Fruit fly (Drosophila melanogaster): Measurements from ENCODE around the gene GlcAT-S.

The GlcAT-S gene

DNA sequence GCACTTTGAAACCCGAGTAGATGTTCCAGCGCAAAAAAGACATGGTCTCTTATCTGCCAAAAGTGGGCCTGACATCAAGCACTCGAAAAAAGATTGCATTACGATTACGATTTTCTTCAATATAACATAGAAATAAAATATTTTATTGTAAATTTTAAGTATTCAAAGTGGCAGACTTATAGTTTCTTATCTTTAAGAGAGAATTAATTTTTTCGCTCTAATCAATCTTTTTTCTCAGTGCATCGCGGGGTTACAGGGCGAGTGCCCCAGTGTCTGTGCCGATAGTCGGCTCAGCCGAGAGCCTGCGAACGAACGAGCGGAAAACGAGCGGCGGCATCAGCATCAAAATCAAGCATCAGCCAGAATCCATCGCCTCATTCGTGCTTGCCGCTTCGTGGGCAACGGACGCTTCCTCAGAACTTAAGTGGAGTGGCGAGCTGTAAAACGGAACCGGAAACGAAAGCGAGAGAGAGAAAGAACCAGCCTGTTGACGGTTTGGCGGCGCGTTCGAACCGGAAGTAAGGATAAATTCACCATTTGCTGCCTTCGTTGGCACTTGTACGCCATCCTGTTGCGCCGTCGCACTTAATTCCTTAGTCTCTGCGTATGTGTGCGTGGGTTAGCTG, 17.7 kb downstream of the GlcAT-S start, which contains the start of gene Apoltp (continued):
- peak; percentile 64 for TF ChIP-seq gsb (GFP tag; IDR thresholded peaks at IDR 0.05)
- TF ChIP-seq slou (GFP tag; optimal IDR thresholded peaks at IDR 0.05) = peak; percentile 73
- peak; percentile 61 for TF ChIP-seq Aef1 (GFP tag; IDR thresholded peaks at IDR 0.05)
- TF ChIP-seq mirr (GFP tag; optimal IDR thresholded peaks at IDR 0.05) = peak; percentile 17
- TF ChIP-seq CG17612 (GFP tag; IDR thresholded peaks at IDR 0.05) = no peak
- TF ChIP-seq dysf (GFP tag; IDR thresholded peaks at IDR 0.05) = peak; percentile 79
- TF ChIP-seq NfI (GFP tag; optimal IDR thresholded peaks at IDR 0.05) = peak; percentile 63
- TF ChIP-seq sima (GFP tag; optimal IDR thresholded peaks at IDR 0.05) = no peak
- peak; percentile 77 for TF ChIP-seq Xrp1 (GFP tag; IDR thresholded peaks at IDR 0.05)
- TF ChIP-seq chn (GFP tag; optimal IDR thresholded peaks at IDR 0.05) = no peak
- TF ChIP-seq sqz (GFP tag; optimal IDR thresholded peaks at IDR 0.05) = no peak
- TF ChIP-seq CG17359 (tag; optimal IDR thresholded peaks at IDR 0.05) = peak; percentile 81
- no peak for TF ChIP-seq CG10431 (GFP tag; optimal IDR thresholded peaks at IDR 0.05)
- peak; percentile 70 for TF ChIP-seq CG10366 (GFP tag; IDR thresholded peaks at IDR 0.05)
- peak; percentile 38 for TF ChIP-seq odd (GFP tag; optimal IDR thresholded peaks at IDR 0.05)
- no peak for TF ChIP-seq Atf3 (GFP tag; optimal IDR thresholded peaks at IDR 0.05)
- peak; percentile 37 for TF ChIP-seq Hr3 (GFP tag; optimal IDR thresholded peaks at IDR 0.05)
- no peak for TF ChIP-seq pzg (GFP tag; optimal IDR thresholded peaks at IDR 0.05)
- TF ChIP-seq CG18476 (GFP tag; optimal IDR thresholded peaks at IDR 0.05) = peak; percentile 56
- peak; percentile 72 for TF ChIP-seq tgo (GFP tag; IDR thresholded peaks at IDR 0.05)
- no peak for TF ChIP-seq cad (GFP tag; optimal IDR thresholded peaks at IDR 0.05)
- no peak for TF ChIP-seq pan (optimal IDR thresholded peaks at IDR 0.05)
- TF ChIP-seq pan (GFP tag; optimal IDR thresholded peaks at IDR 0.05 in 1 of 2, IDR thresholded peaks at IDR 0.05 in 1 of 2) = peak in 1 of 2 experiments; percentile 71
- TF ChIP-seq CG42726 (GFP tag; IDR thresholded peaks at IDR 0.05; ENCODE audit: partially characterized antibody) = no peak
- TF ChIP-seq Hsf (GFP tag; optimal IDR thresholded peaks at IDR 0.05) = peak; percentile 19
- TF ChIP-seq CG17361 (GFP tag; IDR thresholded peaks at IDR 0.05) = no peak; the same call in 2 of the 3 replicates
- TF ChIP-seq cato (GFP tag; optimal IDR thresholded peaks at IDR 0.05; ENCODE audit: borderline replicate concordance) = no peak
- TF ChIP-seq CG11456 (GFP tag; IDR thresholded peaks at IDR 0.05) = peak; percentile 73
- no peak for TF ChIP-seq Dref (GFP tag; IDR thresholded peaks at IDR 0.05)
- TF ChIP-seq CG6654 (GFP tag; optimal IDR thresholded peaks at IDR 0.05) = peak; percentile 51
- peak; percentile 35 for TF ChIP-seq CG12659 (GFP tag; optimal IDR thresholded peaks at IDR 0.05)
- TF ChIP-seq ara (GFP tag; IDR thresholded peaks at IDR 0.05) = 0 out of 2 replicates have a peak, but pooled peaks have one; percentile 63
- peak; percentile 29; the same call in 1 of the 2 replicates for TF ChIP-seq E2f2 (GFP tag; IDR thresholded peaks at IDR 0.05)
- TF ChIP-seq bab2 (GFP tag; optimal IDR thresholded peaks at IDR 0.05) = no peak
- no peak for TF ChIP-seq shn (GFP tag; optimal IDR thresholded peaks at IDR 0.05)
- TF ChIP-seq CG34422 (GFP tag; IDR thresholded peaks at IDR 0.05) = peak; percentile 52; the same call in 1 of the 3 replicates
- peak; percentile 74 for TF ChIP-seq Ada2b (GFP tag; IDR thresholded peaks at IDR 0.05)
- peak; percentile 11; the same call in 1 of the 2 replicates for TF ChIP-seq Ravus (GFP tag; IDR thresholded peaks at IDR 0.05)
- TF ChIP-seq ems (GFP tag; optimal IDR thresholded peaks at IDR 0.05) = peak; percentile 46
- no peak for TF ChIP-seq MESR4 (GFP tag; optimal IDR thresholded peaks at IDR 0.05)
- TF ChIP-seq Hmx (GFP tag; optimal IDR thresholded peaks at IDR 0.05) = no peak
- no peak for TF ChIP-seq YL-1 (GFP tag; optimal IDR thresholded peaks at IDR 0.05)
- TF ChIP-seq Hand (GFP tag; optimal IDR thresholded peaks at IDR 0.05) = peak; percentile 76
- peak; percentile 41 for TF ChIP-seq Spps (tag; optimal IDR thresholded peaks at IDR 0.05)
- peak; percentile 68 for TF ChIP-seq grn (GFP tag; optimal IDR thresholded peaks at IDR 0.05)
- TF ChIP-seq al (GFP tag; IDR thresholded peaks at IDR 0.05) = peak; percentile 43; the same call in 1 of the 2 replicates
- TF ChIP-seq CG7839 (tag; optimal IDR thresholded peaks at IDR 0.05) = peak; percentile 83
- TF ChIP-seq Ets97D (GFP tag; optimal IDR thresholded peaks at IDR 0.05) = peak; percentile 84
- peak; percentile 62 for TF ChIP-seq CG6813 (GFP tag; optimal IDR thresholded peaks at IDR 0.05)
- TF ChIP-seq aop (GFP tag; IDR thresholded peaks at IDR 0.05) = no peak
- TF ChIP-seq Optix (GFP tag; IDR thresholded peaks at IDR 0.05) = 0 out of 3 replicates have a peak, but pooled peaks have one; percentile 21

Data from whole organism, embryonic.